Worm (Caenorhabditis elegans): Measurements from ENCODE around the gene ZC15.5.

ce11 chrV:20310575-20310974 is 12.8 kb downstream of the ZC15.5 start, which contains the start of gene ZC15.10:
- TF ChIP-seq lin-15B (tag; optimal IDR thresholded peaks at IDR 0.05) (no peak), pqm-1 (tag; optimal IDR thresholded peaks at IDR 0.05) (no peak), nhr-90 (tag; optimal IDR thresholded peaks at IDR 0.05; ENCODE audit: poor library complexity) (no peak), ztf-11 (tag; optimal IDR thresholded peaks at IDR 0.05) (no peak), ceh-88 (GFP tag; IDR thresholded peaks at IDR 0.05) (no peak), aly-2 (tag; optimal IDR thresholded peaks at IDR 0.05) (no peak), snpc-4 (tag; optimal IDR thresholded peaks at IDR 0.05) (no peak), ama-1 (optimal IDR thresholded peaks at IDR 0.05) (no peak), nhr-11 (tag; optimal IDR thresholded peaks at IDR 0.05) (no peak)

All from whole organism, L1 larva.